Worm (Caenorhabditis elegans) whole organism, L4/young adult: ENCODE results near the gene srx-104.

Source experiments
- dao-5 ChIP-seq: sonication (generic microtip); optimal IDR thresholded peaks from 2 replicates; lab custom pipeline; 2016; ENCODE audit warnings: missing genotype, missing genetic modification characterization, moderate library complexity, missing compliant biosample characterization
- him-1 ChIP-seq: sonication (generic microtip); optimal IDR thresholded peaks from 2 replicates; lab custom pipeline; 2016; ENCODE audit warnings: missing genotype, missing genetic modification reagents, missing genetic modification characterization, missing compliant biosample characterization

ce11 chrII:3690646-3691045 lies 8.8 kb downstream of the srx-104 start, which contains the start of gene srx-101:
- TF ChIP-seq him-1 (no peak), dao-5 (tag; lab: Kevin White, UChicago) (no peak)
